Worm (Caenorhabditis elegans) whole organism, L1 larva: ENCODE measurements around the gene skr-12.
A peak's percentile ranks its signal among the peaks of the same experiment; 100 is the strongest.
"Not testable (repeated sequence)": the region's sequence is repeated elsewhere in the genome, so short reads cannot be mapped to it uniquely, and the experiment has no call there.

Experiments used
- C16A3.4 ChIP-seq: fragments of 150-350 bp; optimal IDR thresholded peaks from 2 replicates; lab custom pipeline; 2014; ENCODE audit warnings: missing biosample characterization, missing genetic modification characterization
- C34B4.2 ChIP-seq: sonication (generic microtip); optimal IDR thresholded peaks from 2 replicates; lab custom pipeline; 2017; ENCODE audit warnings: mild to moderate bottlenecking, missing genetic modification characterization, missing compliant biosample characterization
- Y116A8C.19 ChIP-seq: sonication (generic microtip); optimal IDR thresholded peaks from 2 replicates; lab custom pipeline; 2016; ENCODE audit warnings: missing compliant biosample characterization, missing genetic modification characterization, borderline replicate concordance
- aha-1 ChIP-seq: fragments of 150-350 bp; optimal IDR thresholded peaks from 2 replicates; lab custom pipeline; 2014; ENCODE audit warnings: missing biosample characterization, missing genetic modification characterization
- alr-1 ChIP-seq: fragments of 200-800 bp; sonication (Bioruptor generic); optimal IDR thresholded peaks from 2 replicates; lab custom pipeline; 2018; ENCODE audit warnings: borderline replicate concordance, mild to moderate bottlenecking, missing genetic modification characterization, missing compliant biosample characterization
- ama-1 ChIP-seq: fragments of 150-350 bp; optimal IDR thresholded peaks from 2 replicates; lab custom pipeline; 2014
- blmp-1 ChIP-seq: fragments of 150-350 bp; optimal IDR thresholded peaks from 2 replicates; lab custom pipeline; 2014; ENCODE audit warnings: missing biosample characterization, missing genetic modification characterization
- ceh-63 ChIP-seq: fragments of 200-800 bp; sonication (Bioruptor generic); optimal IDR thresholded peaks from 2 replicates; lab custom pipeline; 2018; ENCODE audit warnings: mild to moderate bottlenecking, missing genetic modification characterization, missing compliant biosample characterization
- ceh-8 ChIP-seq: fragments of 200-800 bp; sonication (Bioruptor generic); optimal IDR thresholded peaks from 2 replicates; lab custom pipeline; 2018; ENCODE audit warnings: mild to moderate bottlenecking, missing genetic modification characterization, moderate library complexity, missing compliant biosample characterization
- dsc-1 ChIP-seq: sonication (generic microtip); optimal IDR thresholded peaks from 2 replicates; lab custom pipeline; 2016; ENCODE audit warnings: mild to moderate bottlenecking, missing genetic modification characterization, missing compliant biosample characterization
- efl-3 ChIP-seq: fragments of 200-800 bp; sonication (Bioruptor generic); optimal IDR thresholded peaks from 2 replicates; lab custom pipeline; 2018; ENCODE audit warnings: mild to moderate bottlenecking, missing genetic modification characterization, missing compliant biosample characterization
- egl-13 ChIP-seq: sonication (generic microtip); optimal IDR thresholded peaks from 2 replicates; lab custom pipeline; 2016; ENCODE audit warnings: missing genotype, missing genetic modification reagents, missing genetic modification characterization, missing compliant biosample characterization
- elt-2 ChIP-seq: sonication (generic microtip); optimal IDR thresholded peaks from 2 replicates; lab custom pipeline; 2016; ENCODE audit warnings: missing genetic modification characterization, mild to moderate bottlenecking, inconsistent platforms, missing compliant biosample characterization, missing genetic modification reagents
- elt-3 ChIP-seq, 6 experiments: fragments of 150-350 bp in 1 of 6; sonication (generic microtip); optimal IDR thresholded peaks; 2 replicates each; lab custom pipeline; 2017 to 2018; ENCODE audit warnings: missing biosample characterization in 6 of 6, missing genetic modification characterization in 6 of 6, inconsistent platforms in 1 of 6
- fkh-10 ChIP-seq: sonication (generic microtip); optimal IDR thresholded peaks from 2 replicates; lab custom pipeline; 2017; ENCODE audit warnings: missing biosample characterization, missing genetic modification reagents, missing genetic modification characterization
- fkh-8 ChIP-seq: sonication (generic microtip); optimal IDR thresholded peaks from 2 replicates; lab custom pipeline; 2016; ENCODE audit warnings: mild to moderate bottlenecking, missing genetic modification characterization, missing compliant biosample characterization
- fos-1 ChIP-seq: fragments of 150-350 bp; optimal IDR thresholded peaks from 2 replicates; lab custom pipeline; 2014; ENCODE audit warnings: missing biosample characterization, missing genetic modification characterization
- hlh-17 ChIP-seq: fragments of 200-800 bp; sonication (Bioruptor generic); optimal IDR thresholded peaks from 2 replicates; lab custom pipeline; 2018; ENCODE audit warnings: missing genetic modification characterization, mild to moderate bottlenecking, missing compliant biosample characterization, moderate library complexity, borderline replicate concordance
- irx-1 ChIP-seq: sonication (generic microtip); optimal IDR thresholded peaks from 2 replicates; lab custom pipeline; 2016; ENCODE audit warnings: missing genetic modification characterization, missing compliant biosample characterization
- jun-1 ChIP-seq: fragments of 150-350 bp; optimal IDR thresholded peaks from 2 replicates; lab custom pipeline; 2014; ENCODE audit warnings: missing biosample characterization, missing genetic modification reagents, missing genetic modification characterization
- lin-13 ChIP-seq: fragments of 150-350 bp; optimal IDR thresholded peaks from 2 replicates; lab custom pipeline; 2014; ENCODE audit warnings: missing biosample characterization, missing genetic modification reagents, missing genetic modification characterization
- lin-14 ChIP-seq: fragments of 200-800 bp; sonication (Bioruptor generic); optimal IDR thresholded peaks from 2 replicates; lab custom pipeline; 2018; ENCODE audit warnings: mild to moderate bottlenecking, missing genetic modification characterization, moderate library complexity, missing compliant biosample characterization
- lin-35 ChIP-seq, 2 experiments: fragments of 150-350 bp; optimal IDR thresholded peaks; 2 replicates each; lab custom pipeline; 2014; ENCODE audit warnings: missing biosample characterization in 2 of 2, missing genetic modification characterization in 2 of 2, missing genetic modification reagents in 2 of 2
- lir-3 ChIP-seq: sonication (generic microtip); optimal IDR thresholded peaks from 2 replicates; lab custom pipeline; 2016; ENCODE audit warnings: mild to moderate bottlenecking, missing genetic modification characterization, moderate library complexity, missing compliant biosample characterization; ENCODE audit not compliant: poor library complexity
- mef-2 ChIP-seq: fragments of 150-350 bp; optimal IDR thresholded peaks from 2 replicates; lab custom pipeline; 2014; ENCODE audit warnings: missing biosample characterization, missing genetic modification characterization
- mep-1 ChIP-seq: fragments of 150-350 bp; optimal IDR thresholded peaks from 2 replicates; lab custom pipeline; 2014; ENCODE audit warnings: missing biosample characterization, missing genetic modification characterization
- nhr-28 ChIP-seq: fragments of 150-350 bp; optimal IDR thresholded peaks from 2 replicates; lab custom pipeline; 2014; ENCODE audit warnings: missing biosample characterization, missing genetic modification characterization
- nhr-76 ChIP-seq: sonication (generic microtip); optimal IDR thresholded peaks from 2 replicates; lab custom pipeline; 2017; ENCODE audit warnings: missing biosample characterization, missing genetic modification characterization
- nhr-77 ChIP-seq: fragments of 150-350 bp; optimal IDR thresholded peaks from 2 replicates; lab custom pipeline; 2014; ENCODE audit warnings: missing biosample characterization, missing genetic modification characterization
- nhr-84 ChIP-seq: sonication (generic microtip); optimal IDR thresholded peaks from 2 replicates; lab custom pipeline; 2017; ENCODE audit warnings: missing biosample characterization, missing genetic modification characterization
- nhr-85 ChIP-seq: sonication (generic microtip); peaks from one replicate; lab custom pipeline; 2016; ENCODE audit warnings: missing genetic modification characterization, inconsistent platforms, missing compliant biosample characterization
- pag-3 ChIP-seq: sonication (generic microtip); optimal IDR thresholded peaks from 2 replicates; lab custom pipeline; 2017; ENCODE audit warnings: missing genetic modification characterization, mild to moderate bottlenecking, missing compliant biosample characterization, antibody characterized with exemption, borderline replicate concordance; ENCODE audit not compliant: insufficient read depth
- pax-3 ChIP-seq: fragments of 200-800 bp; sonication (Bioruptor generic); optimal IDR thresholded peaks from 2 replicates; lab custom pipeline; 2018; ENCODE audit warnings: mild to moderate bottlenecking, missing genetic modification characterization, moderate library complexity, missing compliant biosample characterization
- pqm-1 ChIP-seq: sonication (generic microtip); optimal IDR thresholded peaks from 3 replicates; lab custom pipeline; 2017; ENCODE audit warnings: missing biosample characterization, missing genetic modification characterization
- skn-1 ChIP-seq: fragments of 150-350 bp; optimal IDR thresholded peaks from 2 replicates; lab custom pipeline; 2014; ENCODE audit warnings: missing biosample characterization, missing genetic modification characterization
- snpc-4 ChIP-seq: fragments of 150-350 bp; optimal IDR thresholded peaks from 2 replicates; lab custom pipeline; 2014; ENCODE audit warnings: missing biosample characterization, missing genetic modification characterization
- swsn-7 ChIP-seq: sonication (generic microtip); optimal IDR thresholded peaks from 2 replicates; lab custom pipeline; 2016; ENCODE audit warnings: missing genetic modification characterization, missing compliant biosample characterization
- tlp-1 ChIP-seq: fragments of 150-350 bp; optimal IDR thresholded peaks from 2 replicates; lab custom pipeline; 2014; ENCODE audit warnings: missing biosample characterization, missing genetic modification characterization
- unc-30 ChIP-seq: sonication (generic microtip); optimal IDR thresholded peaks from 2 replicates; lab custom pipeline; 2017; ENCODE audit warnings: missing biosample characterization, missing genetic modification characterization
- unc-98 ChIP-seq: fragments of 200-800 bp; sonication (Bioruptor generic); IDR thresholded peaks from 2 replicates; pipeline ENCODE4 v1.3.6; 2022; ENCODE audit warnings: missing genetic modification characterization, missing compliant biosample characterization
- zag-1 ChIP-seq: fragments of 150-350 bp; optimal IDR thresholded peaks from 2 replicates; lab custom pipeline; 2014; ENCODE audit warnings: missing biosample characterization, missing genetic modification characterization
- ztf-11 ChIP-seq, 2 experiments: sonication (generic microtip); optimal IDR thresholded peaks; 2 replicates each; lab custom pipeline; 2016 to 2017; ENCODE audit warnings: missing genetic modification characterization in 2 of 2, missing biosample characterization in 1 of 2, missing compliant biosample characterization in 1 of 2
- ztf-4 ChIP-seq: fragments of 150-350 bp; optimal IDR thresholded peaks from 2 replicates; lab custom pipeline; 2014; ENCODE audit warnings: missing biosample characterization, missing genetic modification characterization

The skr-12 gene

ce11 chrIV:17150871-17151270 is 16.2 kb upstream of the skr-12 start, which contains the start of gene Y116A8C.40:
TSS of gene Y116A8C.40 (minus strand) at chrIV:17150971.
- TF ChIP-seq jun-1 (tag; lab: Kevin White, UChicago) (no peak), nhr-76 (tag; lab: Kevin White, UChicago) (no peak), lir-3 (no peak), tlp-1 (tag; lab: Kevin White, UChicago) (no peak), mep-1 (tag; lab: Kevin White, UChicago) (no peak), nhr-85 (tag; lab: Kevin White, UChicago) (no peak), fkh-8 (tag; lab: Kevin White, UChicago) (no peak), lin-35 (GFP tag; optimal IDR thresholded peaks at IDR 0.05; lab: Kevin White, UChicago) (no peak)

ce11 chrIV:17153002-17153401 is 14.1 kb upstream of the skr-12 start:
- TF ChIP-seq nhr-77 (tag; lab: Kevin White, UChicago): no peak
- TF ChIP-seq pag-3 (tag; lab: Kevin White, UChicago): no peak
- TF ChIP-seq swsn-7: no peak
- no peak for TF ChIP-seq ztf-11 (tag; optimal IDR thresholded peaks at IDR 0.05; lab: Kevin White, UChicago)
- no peak for TF ChIP-seq zag-1

ce11 chrIV:17162515-17162914 is 4.6 kb upstream of the skr-12 start, which contains the start of gene skr-13:
TSS of gene skr-13 (minus strand) at chrIV:17162615.
- no peak for TF ChIP-seq pax-3 (tag; lab: Kevin White, UChicago)
- no peak for TF ChIP-seq aha-1 (tag; lab: Kevin White, UChicago)
- no peak for TF ChIP-seq lin-35 (GFP tag; optimal IDR thresholded peaks at IDR 0.05; lab: Kevin White, UChicago)
- no peak for TF ChIP-seq fkh-10 (GFP tag; lab: Kevin White, UChicago)
- no peak for TF ChIP-seq ceh-63 (GFP tag; lab: Kevin White, UChicago)
- no peak for TF ChIP-seq snpc-4 (tag; lab: Kevin White, UChicago)
- TF ChIP-seq ztf-4 (tag; lab: Kevin White, UChicago): no peak
- TF ChIP-seq ceh-8 (GFP tag; lab: Kevin White, UChicago): no peak
- no peak for TF ChIP-seq elt-3 (tag; optimal IDR thresholded peaks at IDR 0.05; lab: Kevin White, UChicago)
- TF ChIP-seq lin-13 (GFP tag; lab: Kevin White, UChicago): no peak
- TF ChIP-seq egl-13 (tag; lab: Kevin White, UChicago): no peak
- no peak for TF ChIP-seq skn-1 (tag; lab: Kevin White, UChicago)
- TF ChIP-seq dsc-1 (tag; lab: Kevin White, UChicago): no peak
- no peak for TF ChIP-seq fos-1 (tag; lab: Kevin White, UChicago)
- no peak for TF ChIP-seq C16A3.4

ce11 chrIV:17163273-17163672 is 3.8 kb upstream of the skr-12 start, which contains the start of gene skr-9:
TSS of gene skr-9 (plus strand) at chrIV:17163573.
- not testable (repeated sequence) for TF ChIP-seq nhr-84 (tag; lab: Kevin White, UChicago); ama-1 (lab: Kevin White, UChicago); unc-98 (GFP tag; lab: Robert Waterston, UW)

- TF ChIP-seq ztf-11 (tag; optimal IDR thresholded peaks at IDR 0.05; lab: Kevin White, UChicago); nhr-28 (tag; lab: Kevin White, UChicago); Y116A8C.19 (tag; lab: Kevin White, UChicago): not testable (repeated sequence)
- TF ChIP-seq, all 84 proteins: peak for 0; not testable (repeated sequence) for 84
Observed at ce11 chrIV:17165734-17166133, 1.3 kb upstream of the skr-12 start, which contains the start of gene skr-8. TSS of gene skr-8 (minus strand) at chrIV:17165834.

- TF ChIP-seq efl-3 (no peak), unc-30 (tag; lab: Kevin White, UChicago) (no peak), hlh-17 (no peak), mef-2 (tag; lab: Kevin White, UChicago) (no peak), blmp-1 (no peak), elt-2 (tag; lab: Kevin White, UChicago) (peak; percentile 87), alr-1 (tag; lab: Kevin White, UChicago) (no peak), ztf-4 (tag; lab: Kevin White, UChicago) (no peak), lir-3 (no peak), jun-1 (tag; lab: Kevin White, UChicago) (no peak), nhr-84 (tag; lab: Kevin White, UChicago) (no peak), irx-1 (tag; lab: Kevin White, UChicago) (no peak), lin-14 (GFP tag; lab: Kevin White, UChicago) (peak; percentile 42), pqm-1 (tag; lab: Kevin White, UChicago) (peak; percentile 83), C34B4.2 (tag; lab: Kevin White, UChicago) (no peak)
Observed at ce11 chrIV:17171732-17172131, 4.7 kb downstream of the skr-12 start.
